Fruit fly (Drosophila melanogaster): ENCODE data around the gene Ubi-p5E.

dm6 chrX:6278879-6279628, 393 bp downstream of the Ubi-p5E start:
- TF ChIP-seq CG14655 (GFP tag; optimal IDR thresholded peaks at IDR 0.05) (no peak), CG17806 (tag; optimal IDR thresholded peaks at IDR 0.05) (no peak), gl (tag; optimal IDR thresholded peaks at IDR 0.05) (no peak), fd96Ca (GFP tag; IDR thresholded peaks at IDR 0.05) (no peak), CG15710 (tag; optimal IDR thresholded peaks at IDR 0.05) (no peak), EcR (GFP tag; optimal IDR thresholded peaks at IDR 0.05) (no peak), CG9948 (tag; optimal IDR thresholded peaks at IDR 0.05) (no peak), CG12605 (GFP tag; IDR thresholded peaks at IDR 0.05) (no peak)
